Fruit fly (Drosophila melanogaster) whole organism, embryonic: Measurements from ENCODE around the gene Nadsyn.
A peak's percentile ranks its signal among the peaks of the same experiment; 100 is the strongest.

Experiments used
- Atf3 ChIP-seq: fragments of 200-800 bp; sonication (Bioruptor generic); optimal IDR thresholded peaks from 3 replicates; lab custom pipeline; 2016; ENCODE audit warnings: missing biosample characterization, missing genetic modification characterization
- BtbVII ChIP-seq: fragments of 200-800 bp; sonication (Bioruptor generic); optimal IDR thresholded peaks from 3 replicates; lab custom pipeline; 2017; ENCODE audit warnings: missing biosample characterization, mild to moderate bottlenecking, missing genetic modification characterization
- CG10959 ChIP-seq: fragments of 200-800 bp; sonication (Bioruptor generic); IDR thresholded peaks from 2 replicates; pipeline ENCODE4 v1.3.6; 2022; ENCODE audit warnings: missing biosample characterization, missing genetic modification characterization
- CG11504 ChIP-seq: fragments of 200-800 bp; sonication (Bioruptor generic); optimal IDR thresholded peaks from 3 replicates; lab custom pipeline; 2019; ENCODE audit warnings: missing biosample characterization, mild to moderate bottlenecking, missing genetic modification characterization, moderate library complexity
- CG12219 ChIP-seq: fragments of 200-800 bp; sonication (Bioruptor generic); optimal IDR thresholded peaks from 3 replicates; lab custom pipeline; 2018; ENCODE audit warnings: missing biosample characterization, mild to moderate bottlenecking, missing genetic modification characterization
- CG12744 ChIP-seq: fragments of 200-800 bp; sonication (Bioruptor generic); optimal IDR thresholded peaks from 2 replicates; lab custom pipeline; 2016; ENCODE audit warnings: missing biosample characterization, missing genetic modification characterization
- CG13775 ChIP-seq: fragments of 200-800 bp; sonication (Bioruptor generic); optimal IDR thresholded peaks from 3 replicates; lab custom pipeline; 2017; ENCODE audit warnings: missing biosample characterization, mild to moderate bottlenecking, missing genetic modification characterization
- CG14050 ChIP-seq: fragments of 200-800 bp; sonication (Bioruptor generic); IDR thresholded peaks from 3 replicates; pipeline ENCODE4 v1.3.6; 2022; ENCODE audit warnings: missing biosample characterization, missing genetic modification characterization
- CG14667 ChIP-seq: fragments of 200-800 bp; sonication (Bioruptor generic); IDR thresholded peaks from 2 replicates; pipeline ENCODE4 v1.3.6; 2022; ENCODE audit warnings: missing biosample characterization, missing genetic modification characterization
- CG15073 ChIP-seq: fragments of 200-800 bp; sonication (Bioruptor generic); optimal IDR thresholded peaks from 2 replicates; lab custom pipeline; 2016; ENCODE audit warnings: missing biosample characterization, missing genetic modification characterization
- CG1603 ChIP-seq: fragments of 200-800 bp; sonication (Bioruptor generic); optimal IDR thresholded peaks from 2 replicates; lab custom pipeline; 2019; ENCODE audit warnings: missing biosample characterization, mild to moderate bottlenecking, missing genetic modification characterization, moderate library complexity
- CG2202 ChIP-seq: fragments of 200-800 bp; sonication (Bioruptor generic); optimal IDR thresholded peaks from 2 replicates; lab custom pipeline; 2018; ENCODE audit warnings: missing biosample characterization, mild to moderate bottlenecking, missing genetic modification characterization
- CG31388 ChIP-seq: fragments of 200-800 bp; sonication (Bioruptor generic); optimal IDR thresholded peaks from 2 replicates; lab custom pipeline; 2016; ENCODE audit warnings: missing biosample characterization, missing genetic modification characterization
- CG3163 ChIP-seq: fragments of 200-800 bp; sonication (Bioruptor generic); optimal IDR thresholded peaks from 3 replicates; lab custom pipeline; 2016; ENCODE audit warnings: missing biosample characterization, missing genetic modification characterization
- CG34224 ChIP-seq: fragments of 200-800 bp; sonication (Bioruptor generic); IDR thresholded peaks from 3 replicates; pipeline ENCODE4 v1.3.6; 2022; ENCODE audit warnings: missing biosample characterization, missing genetic modification characterization; ENCODE audit not compliant: partially characterized antibody
- CG3726 ChIP-seq: fragments of 200-800 bp; sonication (Bioruptor generic); IDR thresholded peaks from 3 replicates; pipeline ENCODE4, ENCODE4 v1.3.6; 2022; ENCODE audit warnings: missing biosample characterization, missing genetic modification characterization
- CG6854 ChIP-seq: fragments of 200-800 bp; sonication (Bioruptor generic); optimal IDR thresholded peaks from 3 replicates; lab custom pipeline; 2017; ENCODE audit warnings: missing biosample characterization, mild to moderate bottlenecking, missing genetic modification characterization
- CG8388 ChIP-seq: fragments of 200-800 bp; sonication (Bioruptor generic); optimal IDR thresholded peaks from 2 replicates; lab custom pipeline; 2019; ENCODE audit warnings: missing biosample characterization, mild to moderate bottlenecking, missing genetic modification characterization, moderate library complexity
- Chrac-16 ChIP-seq: fragments of 200-800 bp; sonication (Bioruptor generic); optimal IDR thresholded peaks from 3 replicates; lab custom pipeline; 2016; ENCODE audit warnings: missing biosample characterization, missing genetic modification characterization
- CkIIα-i1 ChIP-seq: fragments of 200-800 bp; sonication (Bioruptor generic); IDR thresholded peaks from 2 replicates; pipeline ENCODE4 v1.3.6; 2022; ENCODE audit warnings: missing biosample characterization, missing genetic modification characterization
- Dll ChIP-seq: fragments of 200-800 bp; sonication (Bioruptor generic); IDR thresholded peaks from 4 replicates; pipeline ENCODE4 v1.3.6; 2022; ENCODE audit warnings: missing biosample characterization, missing genetic modification characterization; ENCODE audit not compliant: partially characterized antibody
- Ets97D ChIP-seq: fragments of 200-800 bp; sonication (Bioruptor generic); optimal IDR thresholded peaks from 3 replicates; lab custom pipeline; 2016; ENCODE audit warnings: missing biosample characterization, missing genetic modification characterization
- H15 ChIP-seq: fragments of 200-800 bp; sonication (Bioruptor generic); IDR thresholded peaks from 3 replicates; pipeline ENCODE4 v1.3.6; 2022; ENCODE audit warnings: missing biosample characterization, missing genetic modification characterization
- Hr3 ChIP-seq: fragments of 200-800 bp; sonication (Bioruptor generic); optimal IDR thresholded peaks from 3 replicates; lab custom pipeline; 2016; ENCODE audit warnings: missing biosample characterization, missing genetic modification characterization
- Hr51 ChIP-seq, 2 experiments: fragments of 200-800 bp; sonication (Bioruptor generic); optimal IDR thresholded peaks; 2 replicates in 1 of 2; 3 replicates in 1 of 2; lab custom pipeline; 2016 to 2018; ENCODE audit warnings: missing biosample characterization in 2 of 2, missing genetic modification characterization in 2 of 2, mild to moderate bottlenecking in 1 of 2, moderate library complexity in 1 of 2
- Lpt ChIP-seq: fragments of >200 bp; optimal IDR thresholded peaks from 2 replicates; lab custom pipeline; 2018; ENCODE audit warnings: missing biosample characterization, missing genetic modification characterization
- Med ChIP-seq: fragments of 200-800 bp; sonication (Bioruptor generic); peaks from one replicate; lab custom pipeline; 2016; ENCODE audit warnings: missing biosample characterization, missing genetic modification characterization, mild to moderate bottlenecking, inconsistent platforms, moderate library complexity
- Neu2 ChIP-seq: fragments of 200-800 bp; sonication (Bioruptor generic); optimal IDR thresholded peaks from 3 replicates; lab custom pipeline; 2016; ENCODE audit warnings: missing biosample characterization, missing genetic modification characterization, borderline replicate concordance
- Ravus ChIP-seq: fragments of 200-800 bp; sonication (Bioruptor generic); IDR thresholded peaks from 2 replicates; pipeline ENCODE4 v1.3.6; 2022; ENCODE audit warnings: missing biosample characterization, missing genetic modification characterization
- Sox100B ChIP-seq: fragments of 200-800 bp; sonication (Bioruptor generic); optimal IDR thresholded peaks from 3 replicates; lab custom pipeline; 2018; ENCODE audit warnings: missing biosample characterization, mild to moderate bottlenecking, missing genetic modification characterization
- al ChIP-seq: fragments of 200-800 bp; sonication (Bioruptor generic); IDR thresholded peaks from 2 replicates; pipeline ENCODE4 v1.3.6; 2022; ENCODE audit warnings: missing biosample characterization, missing genetic modification characterization
- aop ChIP-seq: fragments of 200-800 bp; sonication (Bioruptor generic); IDR thresholded peaks from 2 replicates; pipeline ENCODE4 v1.3.6; 2022; ENCODE audit warnings: missing biosample characterization, missing genetic modification characterization
- crc ChIP-seq: fragments of 200-800 bp; sonication (Bioruptor generic); optimal IDR thresholded peaks from 2 replicates; lab custom pipeline; 2016; ENCODE audit warnings: missing biosample characterization, missing genetic modification characterization
- cwo ChIP-seq: fragments of 200-800 bp; sonication (Bioruptor generic); optimal IDR thresholded peaks from 3 replicates; lab custom pipeline; 2017; ENCODE audit warnings: missing biosample characterization, missing genetic modification characterization, mild to moderate bottlenecking, moderate library complexity, missing genetic modification reagents
- danr ChIP-seq: fragments of 200-800 bp; sonication (Bioruptor generic); IDR thresholded peaks from 2 replicates; pipeline ENCODE4 v1.3.6; 2022; ENCODE audit warnings: missing biosample characterization, missing genetic modification characterization
- gro ChIP-seq: fragments of 200-800 bp; sonication (Bioruptor generic); optimal IDR thresholded peaks from 2 replicates; lab custom pipeline; 2016; ENCODE audit warnings: missing biosample characterization, missing genetic modification characterization
- gsb-n ChIP-seq: fragments of 200-800 bp; sonication (Bioruptor generic); optimal IDR thresholded peaks from 3 replicates; lab custom pipeline; 2018; ENCODE audit warnings: missing biosample characterization, mild to moderate bottlenecking, missing genetic modification characterization
- gt ChIP-seq: fragments of 200-800 bp; sonication (Bioruptor generic); IDR thresholded peaks from 2 replicates; pipeline ENCODE4 v1.3.6; 2022; ENCODE audit warnings: missing biosample characterization, missing genetic modification characterization
- ham ChIP-seq: fragments of 200-800 bp; sonication (Bioruptor generic); IDR thresholded peaks from 2 replicates; pipeline ENCODE4 v1.3.6; 2022; ENCODE audit warnings: missing biosample characterization, missing genetic modification characterization
- kay ChIP-seq: fragments of 200-800 bp; sonication (Bioruptor generic); optimal IDR thresholded peaks from 2 replicates; lab custom pipeline; 2016; ENCODE audit warnings: missing biosample characterization, missing genetic modification characterization
- lbe ChIP-seq: fragments of 200-800 bp; sonication (Bioruptor generic); optimal IDR thresholded peaks from 2 replicates; lab custom pipeline; 2016; ENCODE audit warnings: missing biosample characterization, mild to moderate bottlenecking, missing genetic modification characterization
- lola ChIP-seq, 3 experiments: fragments of >200 bp in 2 of 3; fragments of 200-800 bp in 1 of 3; sonication (Bioruptor generic) in 1 of 3; optimal IDR thresholded peaks; 2 replicates each; lab custom pipeline; 2017 to 2019; ENCODE audit warnings: missing biosample characterization in 3 of 3, missing genetic modification characterization in 3 of 3, mild to moderate bottlenecking in 1 of 3, moderate library complexity in 1 of 3
- nerfin-1 ChIP-seq: fragments of 200-800 bp; sonication (Bioruptor generic); optimal IDR thresholded peaks from 3 replicates; lab custom pipeline; 2019; ENCODE audit warnings: missing biosample characterization, mild to moderate bottlenecking, missing genetic modification characterization, moderate library complexity
- nom ChIP-seq: fragments of 200-800 bp; sonication (Bioruptor generic); optimal IDR thresholded peaks from 2 replicates; lab custom pipeline; 2017; ENCODE audit warnings: missing biosample characterization, missing genetic modification characterization, mild to moderate bottlenecking, moderate library complexity, missing genetic modification reagents
- prd ChIP-seq, 3 experiments: fragments of >200 bp in 2 of 3; fragments of 200-800 bp in 1 of 3; sonication (Bioruptor generic) in 1 of 3; optimal IDR thresholded peaks in 2 of 3; IDR thresholded peaks in 1 of 3; 2 replicates in 2 of 3; 3 replicates in 1 of 3; pipeline versions ENCODE4 v1.3.6 to Lab custom; 2017 to 2022; ENCODE audit warnings: missing biosample characterization in 1 of 3, missing genetic modification characterization in 1 of 3
- pum ChIP-seq: fragments of 200-800 bp; sonication (Bioruptor generic); optimal IDR thresholded peaks from 2 replicates; lab custom pipeline; 2016; ENCODE audit warnings: missing biosample characterization, missing genetic modification characterization
- repo ChIP-seq: fragments of 200-800 bp; sonication (Bioruptor generic); optimal IDR thresholded peaks from 2 replicates; lab custom pipeline; 2016; ENCODE audit warnings: missing biosample characterization, missing genetic modification characterization
- schlank ChIP-seq: fragments of 200-800 bp; sonication (Bioruptor generic); optimal IDR thresholded peaks from 2 replicates; lab custom pipeline; 2018; ENCODE audit warnings: missing biosample characterization, mild to moderate bottlenecking, missing genetic modification characterization
- shn ChIP-seq: fragments of 200-800 bp; sonication (Bioruptor generic); optimal IDR thresholded peaks from 3 replicates; lab custom pipeline; 2016; ENCODE audit warnings: missing biosample characterization, missing genetic modification characterization
- tup ChIP-seq: fragments of 200-800 bp; sonication (Bioruptor generic); optimal IDR thresholded peaks from 2 replicates; lab custom pipeline; 2016; ENCODE audit warnings: missing biosample characterization, mild to moderate bottlenecking, missing genetic modification characterization, moderate library complexity
- usp ChIP-seq: fragments of >200 bp; optimal IDR thresholded peaks from 2 replicates; lab custom pipeline; 2017; ENCODE audit warnings: missing biosample characterization, missing genetic modification characterization

Nadsyn gene

DNA sequence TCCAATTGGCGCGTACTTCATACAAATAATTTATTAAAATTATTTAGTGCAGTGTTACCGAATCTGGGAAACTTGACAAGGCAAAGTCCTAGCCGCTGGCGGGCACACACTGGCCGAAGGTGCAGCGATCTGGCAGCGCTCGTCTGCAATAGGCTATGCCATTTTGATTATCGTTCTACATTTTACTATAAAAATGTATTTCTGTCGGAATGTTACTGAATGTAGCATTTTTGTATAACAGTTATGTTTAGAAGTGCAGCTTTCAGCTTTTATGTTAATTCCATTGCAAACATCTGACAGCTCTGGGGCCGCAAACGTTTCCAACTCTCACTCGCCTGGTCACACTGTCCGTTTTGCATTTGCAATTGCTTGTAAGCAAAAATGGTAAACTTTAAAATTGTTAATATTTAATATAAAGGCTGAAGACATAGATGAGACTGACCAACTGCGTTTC is 26.5 kb upstream of the Nadsyn start, which contains the start of gene Grip91 (continued):
- TF ChIP-seq CG3726 (GFP tag; lab: Robert Waterston, UW): no peak
- no peak for TF ChIP-seq Sox100B (GFP tag; lab: Kevin White, UChicago)
- no peak for TF ChIP-seq CG12219 (GFP tag; lab: Kevin White, UChicago)
- TF ChIP-seq Chrac-16: no peak
- TF ChIP-seq schlank (tag; lab: Kevin White, UChicago): no peak
- no peak for TF ChIP-seq prd (optimal IDR thresholded peaks at IDR 0.05; lab: Kevin White, UChicago)
- no peak for TF ChIP-seq prd (GFP tag; IDR thresholded peaks at IDR 0.05; lab: Robert Waterston, UW)
- TF ChIP-seq CG11504 (tag; lab: Kevin White, UChicago): peak; percentile 15
- no peak for TF ChIP-seq al (GFP tag; lab: Robert Waterston, UW)
- peak; percentile 42; the same call in 1 of the 3 replicates for TF ChIP-seq CG34224 (GFP tag; lab: Robert Waterston, UW)
- no peak for TF ChIP-seq gro
- no peak for TF ChIP-seq aop (GFP tag; lab: Robert Waterston, UW)
- TF ChIP-seq danr (GFP tag; lab: Robert Waterston, UW): no peak
- TF ChIP-seq kay (GFP tag; lab: Kevin White, UChicago): no peak
- no peak for TF ChIP-seq CG15073 (GFP tag; lab: Kevin White, UChicago)
- 0 out of 4 replicates have a peak, but pooled peaks have one; percentile 38 for TF ChIP-seq Dll (GFP tag; lab: Robert Waterston, UW)
- TF ChIP-seq cwo: no peak
- no peak for TF ChIP-seq repo (GFP tag; lab: Kevin White, UChicago)
- no peak for TF ChIP-seq shn (GFP tag; lab: Kevin White, UChicago)
- no peak for TF ChIP-seq CG8388 (GFP tag; lab: Kevin White, UChicago)
- TF ChIP-seq CG2202: no peak
- no peak for TF ChIP-seq pum (GFP tag; lab: Kevin White, UChicago)
- TF ChIP-seq CG1603 (tag; lab: Kevin White, UChicago): peak; percentile 65
- TF ChIP-seq CG6854 (GFP tag; lab: Kevin White, UChicago): no peak
- no peak for TF ChIP-seq Atf3
- peak; percentile 67 for TF ChIP-seq Ets97D
- no peak for TF ChIP-seq Ravus (GFP tag; lab: Robert Waterston, UW)
- TF ChIP-seq crc (GFP tag; lab: Kevin White, UChicago): no peak
- no peak for TF ChIP-seq Hr51 (GFP tag; optimal IDR thresholded peaks at IDR 0.05; lab: Kevin White, UChicago)
- TF ChIP-seq ham (GFP tag; lab: Robert Waterston, UW): no peak
- no peak for TF ChIP-seq Hr3 (GFP tag; lab: Kevin White, UChicago)
- TF ChIP-seq CG12744 (GFP tag; lab: Kevin White, UChicago): no peak
- TF ChIP-seq CG10959 (GFP tag; lab: Robert Waterston, UW): no peak
- TF ChIP-seq CG14667 (GFP tag; lab: Robert Waterston, UW): no peak
- TF ChIP-seq gsb-n (tag; lab: Kevin White, UChicago): no peak
- peak; percentile 28 for TF ChIP-seq nerfin-1
- TF ChIP-seq CG14050 (GFP tag; lab: Robert Waterston, UW): no peak
- no peak for TF ChIP-seq CG31388 (GFP tag; lab: Kevin White, UChicago)
- TF ChIP-seq gt (GFP tag; lab: Robert Waterston, UW): no peak
- TF ChIP-seq CG13775 (GFP tag; lab: Kevin White, UChicago): no peak
- TF ChIP-seq usp (GFP tag; lab: Kevin White, UChicago): no peak
- TF ChIP-seq Lpt (GFP tag; lab: Kevin White, UChicago): no peak
- no peak for TF ChIP-seq H15 (GFP tag; lab: Robert Waterston, UW)
- no peak for TF ChIP-seq lbe (GFP tag; lab: Kevin White, UChicago)
- no peak for TF ChIP-seq Neu2
- TF ChIP-seq CkIIα-i1 (GFP tag; lab: Robert Waterston, UW): no peak
- TF ChIP-seq nom (GFP tag; lab: Kevin White, UChicago): no peak
- TF ChIP-seq tup (GFP tag; lab: Kevin White, UChicago): no peak
- no peak for TF ChIP-seq BtbVII
- peak; percentile 83 for TF ChIP-seq Med
- TF ChIP-seq lola (GFP tag; optimal IDR thresholded peaks at IDR 0.05; lab: Kevin White, UChicago): no peak
- no peak for TF ChIP-seq CG3163
